Worm (Caenorhabditis elegans) whole organism, dauer: ENCODE measurements around the gene W03B1.3.

Source experiments
- unc-62 ChIP-seq: sonication (generic microtip); optimal IDR thresholded peaks from 2 replicates; lab custom pipeline; 2017; ENCODE audit warnings: missing biosample characterization, missing genetic modification reagents, missing genetic modification characterization

Gene W03B1.3

DNA sequence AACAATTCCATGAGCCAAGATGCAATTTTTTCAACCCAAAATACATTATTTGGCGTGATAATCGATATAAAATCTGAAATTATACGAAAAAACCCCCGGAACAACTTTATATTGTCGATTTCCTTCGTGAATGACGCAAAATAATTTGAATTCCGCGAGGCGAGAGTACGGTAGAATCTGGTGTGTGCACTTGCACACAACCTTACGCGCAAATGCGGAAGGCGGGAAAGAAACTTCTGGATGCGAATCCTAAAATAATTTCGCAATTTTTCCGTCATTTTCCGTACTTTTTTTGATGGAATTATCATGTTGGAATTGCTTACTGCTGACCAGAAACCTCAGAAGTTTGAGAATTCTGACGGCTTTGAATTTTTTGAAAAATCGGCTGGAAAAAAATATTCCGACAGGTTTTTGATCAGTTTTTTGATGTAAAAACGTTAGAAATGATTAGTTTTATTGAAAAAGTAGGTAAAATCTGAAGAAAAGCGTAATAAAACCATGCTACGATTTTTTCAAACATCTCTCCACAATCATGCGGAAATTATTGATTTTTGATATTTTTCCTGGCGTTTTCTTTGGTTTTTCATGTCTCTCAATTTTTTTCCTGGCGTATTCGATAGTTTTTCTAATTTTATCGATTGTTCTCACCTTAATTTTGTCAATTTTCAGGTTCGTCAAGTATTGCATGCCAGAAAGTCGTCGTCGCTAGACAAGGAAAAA, 28.7 kb downstream of the W03B1.3 start, which contains the start of gene set-9:
Gene set-9 (plus strand): TSS at position 670 of the 720 bp plus-strand sequence.
- no peak for TF ChIP-seq unc-62

- TF ChIP-seq unc-62 = no peak
Observed at ce11 chrIV:4306317-4306716, 29.7 kb downstream of the W03B1.3 start.

- no peak for TF ChIP-seq unc-62
Observed at ce11 chrIV:4301202-4301601, 34.8 kb downstream of the W03B1.3 start, which contains the start of gene lgc-22. Gene lgc-22 (plus strand): TSS chrIV:4301306.

DNA sequence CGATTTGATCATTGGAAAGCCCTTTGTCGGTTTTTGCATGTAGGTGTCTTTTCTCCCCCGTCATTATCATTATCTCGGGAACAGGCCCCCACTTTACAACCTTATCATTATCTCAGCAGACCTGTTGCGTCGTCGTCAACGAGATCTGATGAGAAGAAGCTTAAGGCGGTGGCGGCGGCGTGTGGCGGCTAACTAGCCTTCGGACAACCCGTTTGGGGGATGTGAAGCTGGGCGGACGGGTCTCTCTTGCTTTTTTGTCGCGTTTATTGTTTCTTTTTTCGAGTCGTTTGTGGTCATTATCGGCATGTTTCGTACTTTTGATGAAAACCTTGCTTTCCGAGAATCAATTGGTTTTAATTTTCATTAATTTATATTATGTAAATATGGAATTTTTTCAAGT, 36.0 kb downstream of the W03B1.3 start:
- no peak for TF ChIP-seq unc-62

ce11 chrIV:4298983-4299382, 37.1 kb downstream of the W03B1.3 start, which contains the start of gene F15E6.9:
Gene F15E6.9 (minus strand): TSS chrIV:4299083.
- no peak for TF ChIP-seq unc-62

- no peak for TF ChIP-seq unc-62
Observed at ce11 chrIV:4294552-4294951, 41.5 kb downstream of the W03B1.3 start, which contains the start of gene F15E6.3. Gene F15E6.3 (plus strand): TSS chrIV:4294895.

DNA sequence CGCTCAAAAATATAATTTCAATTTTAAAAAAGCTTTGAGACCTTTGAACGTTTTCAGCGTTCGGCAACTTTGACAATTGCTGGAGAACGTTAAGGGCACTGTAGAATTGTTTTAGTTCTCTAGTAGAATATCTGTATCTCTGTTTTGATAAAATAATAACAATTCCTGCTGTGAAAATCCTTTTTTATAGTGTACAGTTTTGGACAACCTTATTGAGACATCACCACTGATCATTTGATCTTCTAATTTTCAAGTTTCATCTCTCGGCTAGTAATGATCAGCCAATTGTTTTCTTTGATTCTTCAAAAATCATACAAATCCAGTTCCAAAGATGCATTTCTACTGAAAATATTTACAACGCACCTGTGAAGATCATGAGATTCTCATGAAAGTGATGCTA, 43.5 kb downstream of the W03B1.3 start, which contains the start of gene F15E6.10:
Gene F15E6.10 (plus strand): TSS at position 301 of the 400 bp plus-strand sequence.
- TF ChIP-seq unc-62 = no peak

ce11 chrIV:4291174-4291573, 44.9 kb downstream of the W03B1.3 start, which contains the start of gene F15E6.4:
Gene F15E6.4 (plus strand): TSS chrIV:4291474.
- TF ChIP-seq unc-62 = no peak

DNA sequence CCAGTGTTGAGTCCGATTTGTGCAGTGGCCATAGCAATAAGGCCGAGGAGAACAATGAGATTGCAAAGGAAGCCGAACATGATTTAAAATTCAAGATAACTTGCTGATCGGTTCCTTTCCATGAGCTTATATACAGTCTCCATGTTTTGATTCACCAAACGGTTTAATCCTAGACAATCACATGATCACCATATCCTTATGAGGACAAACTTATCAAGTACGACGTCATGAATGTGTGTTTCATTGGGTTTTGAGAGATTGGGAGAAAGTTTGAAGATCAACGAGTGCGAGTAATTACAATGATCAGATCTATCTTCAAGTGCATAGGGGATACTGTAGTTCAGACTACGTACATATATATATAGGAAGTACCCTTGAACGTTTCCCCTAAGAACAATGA, 45.6 kb downstream of the W03B1.3 start, which contains the start of gene dct-7:
Gene dct-7 (minus strand): TSS at position 101 of the 400 bp plus-strand sequence.
- TF ChIP-seq unc-62 = no peak

DNA sequence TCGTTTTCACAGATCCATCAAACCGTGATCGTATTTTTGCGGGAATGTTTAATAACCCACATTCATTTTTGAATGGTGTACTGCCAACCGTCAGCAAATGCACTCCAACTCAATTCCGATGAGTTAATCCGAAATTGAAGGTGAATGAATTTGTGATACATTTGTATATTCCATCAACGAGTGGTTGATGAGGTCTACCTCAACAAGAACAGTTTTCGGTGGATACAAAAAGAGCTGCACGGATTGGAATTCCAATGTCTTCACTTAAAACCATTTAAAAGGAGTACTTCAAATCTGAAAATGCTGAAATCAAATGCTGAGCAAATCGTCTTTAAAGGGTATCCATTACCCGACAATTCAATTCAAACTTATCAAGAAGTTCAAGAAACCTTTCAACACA, 46.8 kb downstream of the W03B1.3 start, which contains the start of gene F15E6.5:
Gene F15E6.5 (plus strand): TSS at position 301 of the 400 bp plus-strand sequence.
- TF ChIP-seq unc-62 = no peak

DNA sequence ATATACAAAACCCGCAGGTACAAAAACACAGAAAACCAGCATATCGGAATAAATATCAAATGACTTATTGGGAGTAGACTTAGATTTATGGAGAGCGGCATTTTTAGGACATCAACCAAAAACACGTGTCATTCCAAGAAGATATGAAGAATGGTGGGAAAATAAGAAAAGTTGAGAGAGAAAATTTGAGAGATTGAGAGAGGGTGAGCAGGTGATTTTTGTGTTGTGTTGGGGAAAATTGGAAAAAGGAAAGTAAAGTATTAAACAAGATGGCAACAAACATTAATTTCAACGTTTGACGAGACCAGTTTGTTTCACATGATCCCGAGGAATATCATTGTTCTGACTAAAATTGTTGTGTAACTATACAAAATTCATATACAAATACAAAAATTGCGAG, 47.7 kb downstream of the W03B1.3 start, which contains the start of gene srv-4:
Gene srv-4 (minus strand): TSS at position 101 of the 400 bp plus-strand sequence.
- no peak for TF ChIP-seq unc-62

DNA sequence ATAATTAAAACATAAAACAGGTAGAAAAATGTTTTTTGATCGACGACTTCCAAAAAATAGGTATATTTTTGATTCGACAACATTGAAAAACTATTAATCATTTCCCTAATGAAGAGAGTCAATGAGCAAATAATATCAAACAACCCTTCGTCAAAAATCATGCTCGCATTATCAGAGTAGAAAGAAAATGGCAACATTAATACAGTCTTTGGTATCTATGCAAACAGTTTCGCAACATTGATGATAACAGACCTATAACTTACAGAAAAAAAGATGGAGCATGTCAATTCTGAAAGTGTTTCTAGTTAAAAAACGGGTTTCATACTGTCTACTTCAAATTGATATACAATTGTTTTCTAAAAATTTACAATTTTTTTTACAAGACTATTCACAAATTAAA, 51.0 kb downstream of the W03B1.3 start:
- TF ChIP-seq unc-62 = no peak

ce11 chrIV:4284020-4284419, 52.0 kb downstream of the W03B1.3 start, which contains the start of gene F15E6.6:
Gene F15E6.6 (minus strand): TSS chrIV:4284120.
- no peak for TF ChIP-seq unc-62
